Worm (Caenorhabditis elegans) whole organism, mixed stage, embryonic: Measurements from ENCODE around the gene crt-1.

ENCODE experiments used
- nhr-12 ChIP-seq: fragments of 150-350 bp; optimal IDR thresholded peaks from 2 replicates; lab custom pipeline; 2014; ENCODE audit warnings: missing biosample characterization, missing genetic modification characterization
- nhr-28 ChIP-seq: fragments of 150-350 bp; optimal IDR thresholded peaks from 2 replicates; lab custom pipeline; 2014; ENCODE audit warnings: missing biosample characterization, missing genetic modification characterization
- pha-4 ChIP-seq: fragments of 150-350 bp; optimal IDR thresholded peaks from 2 replicates; lab custom pipeline; 2018; ENCODE audit warnings: missing biosample characterization, missing genetic modification reagents, missing genetic modification characterization
- snpc-4 ChIP-seq: fragments of 150-350 bp; optimal IDR thresholded peaks from 2 replicates; lab custom pipeline; 2014; ENCODE audit warnings: missing biosample characterization, missing genetic modification characterization
- unc-120 ChIP-seq: sonication (generic microtip); optimal IDR thresholded peaks from 2 replicates; lab custom pipeline; 2017; ENCODE audit warnings: missing genetic modification characterization, missing compliant biosample characterization; ENCODE audit not compliant: poor library complexity, severe bottlenecking
- unc-62 ChIP-seq: fragments of 150-350 bp; optimal IDR thresholded peaks from 2 replicates; lab custom pipeline; 2014; ENCODE audit warnings: missing biosample characterization, missing genetic modification reagents, missing genetic modification characterization
- ztf-11 ChIP-seq: fragments of 150-350 bp; optimal IDR thresholded peaks from 2 replicates; lab custom pipeline; 2014; ENCODE audit warnings: missing biosample characterization, missing genetic modification characterization

ce11 chrV:6096559-6097155 is 3.7 kb downstream of the crt-1 start, which contains the start of gene smut-1:
- TF ChIP-seq unc-62 (GFP tag; lab: Kevin White, UChicago) (no peak), pha-4 (tag; lab: Kevin White, UChicago) (no peak), snpc-4 (no peak), nhr-28 (tag; lab: Kevin White, UChicago) (no peak), ztf-11 (no peak), nhr-12 (tag; lab: Kevin White, UChicago) (no peak), unc-120 (tag; lab: Kevin White, UChicago) (no peak)
